Fruit fly (Drosophila melanogaster) whole organism, wandering third instar larva: ENCODE measurements around the gene gdl-ORF39.

Experiments
- GATAd ChIP-seq: sonication (Bioruptor generic); optimal IDR thresholded peaks from 2 replicates; lab custom pipeline; 2016; ENCODE audit warnings: missing biosample characterization, missing genetic modification characterization
- Hr83 ChIP-seq: fragments of 200-300 bp; sonication (Bioruptor generic); optimal IDR thresholded peaks from 2 replicates; lab custom pipeline; 2016; ENCODE audit warnings: missing biosample characterization, mild to moderate bottlenecking, missing genetic modification characterization, moderate library complexity; ENCODE audit not compliant: poor library complexity, severe bottlenecking
- Rel ChIP-seq, 2 experiments: fragments of 200-800 bp; sonication (Bioruptor generic) in 1 of 2; optimal IDR thresholded peaks; 2 replicates in 1 of 2; 3 replicates in 1 of 2; lab custom pipeline; 2016 to 2019; ENCODE audit warnings: mild to moderate bottlenecking in 2 of 2, missing biosample characterization in 2 of 2, missing genetic modification characterization in 2 of 2, moderate library complexity in 1 of 2
- dl ChIP-seq, 2 experiments: fragments of 175-275, 200-275 bp in 1 of 2; fragments of 200-275 bp in 1 of 2; sonication (Bioruptor generic); optimal IDR thresholded peaks; lab custom pipeline; 2018; ENCODE audit warnings: mild to moderate bottlenecking in 2 of 2, missing biosample characterization in 2 of 2, missing genetic modification characterization in 2 of 2, moderate library complexity in 2 of 2; ENCODE audit not compliant: partially characterized antibody in 2 of 2, insufficient read depth in 1 of 2
- dsf ChIP-seq: sonication (Bioruptor generic); optimal IDR thresholded peaks from 2 replicates; lab custom pipeline; 2016; ENCODE audit warnings: missing biosample characterization, missing genetic modification characterization, borderline replicate concordance
- foxo ChIP-seq, 2 experiments: fragments of 200-800 bp; sonication (Bioruptor generic); optimal IDR thresholded peaks; 2 replicates in 1 of 2; 3 replicates in 1 of 2; lab custom pipeline; 2016 to 2017; ENCODE audit warnings: missing biosample characterization in 2 of 2, missing genetic modification characterization in 2 of 2
- fru ChIP-seq: fragments of 200-800 bp; sonication (Bioruptor generic); optimal IDR thresholded peaks from 3 replicates; lab custom pipeline; 2016; ENCODE audit warnings: missing biosample characterization, mild to moderate bottlenecking, missing genetic modification characterization
- jim ChIP-seq: fragments of 175-275, 200-325 bp; sonication (Bioruptor generic); optimal IDR thresholded peaks from 2 replicates; lab custom pipeline; 2016; ENCODE audit warnings: missing biosample characterization, mild to moderate bottlenecking, missing genetic modification characterization
- lola ChIP-seq: fragments of >200 bp; optimal IDR thresholded peaks from 2 replicates; lab custom pipeline; 2017; ENCODE audit warnings: missing biosample characterization, missing genetic modification characterization
- pan ChIP-seq: fragments of >200 bp; optimal IDR thresholded peaks from 2 replicates; lab custom pipeline; 2017
- usp ChIP-seq: fragments of >200 bp; optimal IDR thresholded peaks from 2 replicates; lab custom pipeline; 2017; ENCODE audit warnings: missing biosample characterization, missing genetic modification characterization

DNA sequence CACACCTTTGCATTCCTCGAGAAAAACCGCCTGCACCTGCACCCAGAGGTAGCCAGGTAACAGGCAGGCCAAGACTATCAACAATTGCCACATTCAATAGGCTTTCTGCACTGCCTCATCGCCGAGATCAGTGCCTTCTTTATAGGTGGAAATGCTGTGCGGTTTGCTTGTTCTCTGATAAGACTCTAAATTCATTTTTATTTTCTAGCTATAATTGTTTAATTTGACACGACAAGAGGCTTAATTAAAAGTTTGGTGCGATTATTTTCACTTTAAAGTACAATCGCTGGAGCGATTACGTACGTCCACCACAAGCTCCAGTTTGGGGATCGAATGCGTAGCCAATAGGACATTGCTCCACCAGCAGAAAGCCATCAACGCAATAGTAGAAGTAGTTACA is 18.2 kb downstream of the gdl-ORF39 start, which contains the start of gene CG42729:
- no peak for TF ChIP-seq fru (GFP tag; lab: Kevin White, UChicago)
- no peak for TF ChIP-seq Hr83 (GFP tag; lab: Kevin White, UChicago)
- TF ChIP-seq jim: no peak
- no peak for TF ChIP-seq Rel (GFP tag; optimal IDR thresholded peaks at IDR 0.05; lab: Kevin White, UChicago)
- no peak for TF ChIP-seq Rel (tag; optimal IDR thresholded peaks at IDR 0.05; lab: Kevin White, UChicago)
- no peak for TF ChIP-seq dl (GFP tag; optimal IDR thresholded peaks at IDR 0.05; lab: Kevin White, UChicago; ENCODE audit: insufficient read depth in 1 of 2, partially characterized antibody in 2 of 2)
- no peak for TF ChIP-seq foxo (GFP tag; optimal IDR thresholded peaks at IDR 0.05; lab: Kevin White, UChicago)
- no peak for TF ChIP-seq lola (GFP tag; lab: Kevin White, UChicago)
- TF ChIP-seq pan (lab: Kevin White, UChicago): no peak
- TF ChIP-seq GATAd (GFP tag; lab: Kevin White, UChicago): no peak
- no peak for TF ChIP-seq dsf
- no peak for TF ChIP-seq usp (GFP tag; lab: Kevin White, UChicago)
